Worm (Caenorhabditis elegans) whole organism, early embryonic: Measurements from ENCODE around the gene ceh-21.

ENCODE experiments used
- B0310.2 ChIP-seq: sonication (generic microtip); optimal IDR thresholded peaks from 2 replicates; lab custom pipeline; 2016; ENCODE audit warnings: mild to moderate bottlenecking, missing genetic modification characterization, missing compliant biosample characterization
- ama-1 ChIP-seq: fragments of 150-350 bp; optimal IDR thresholded peaks from 2 replicates; lab custom pipeline; 2014
- sea-1 ChIP-seq: fragments of 200-800 bp; sonication (Bioruptor generic); conservative IDR thresholded peaks from 2 replicates; pipeline ENCODE4 v1.3.6; 2022; ENCODE audit warnings: missing genetic modification characterization, missing compliant biosample characterization
- tbx-37 ChIP-seq: fragments of 200-800 bp; sonication (Bioruptor generic); conservative IDR thresholded peaks from 2 replicates; pipeline ENCODE4 v1.3.6; 2022; ENCODE audit warnings: missing genetic modification reagents, missing genetic modification characterization, missing compliant biosample characterization

DNA sequence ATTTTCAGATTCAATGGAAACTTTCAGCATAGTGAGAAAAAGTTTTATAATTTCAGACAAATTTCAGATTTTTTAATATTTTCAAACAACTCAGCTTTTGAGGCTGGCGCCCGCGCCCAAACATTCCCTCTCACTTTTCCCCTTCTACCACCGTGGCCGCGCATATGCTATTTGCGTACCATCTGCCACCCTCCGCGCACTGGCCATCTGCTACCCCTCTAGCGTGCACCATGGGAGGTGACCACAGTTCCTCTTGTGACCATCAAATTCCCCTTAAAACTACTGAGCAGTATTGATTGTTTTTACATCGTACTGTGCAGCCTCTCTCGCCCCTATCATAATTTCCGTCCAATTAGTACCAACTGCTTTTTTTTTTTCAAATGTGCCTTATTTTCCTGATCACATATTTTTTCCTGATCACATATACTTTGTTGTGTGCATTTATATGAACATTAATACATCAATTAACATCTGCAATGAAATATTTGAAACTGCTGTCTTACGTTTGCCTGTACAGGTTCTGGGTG is 51.5 kb downstream of the ceh-21 start, which contains the start of gene C14E2.11:
- no peak for TF ChIP-seq ama-1 (lab: Kevin White, UChicago)
- TF ChIP-seq B0310.2 = no peak
- TF ChIP-seq tbx-37 (GFP tag; lab: Robert Waterston, UW) = no peak
- no peak for TF ChIP-seq sea-1 (GFP tag; lab: Robert Waterston, UW)
